Worm (Caenorhabditis elegans) whole organism, early embryonic: Measurements from ENCODE around the gene K12H6.2.
"Not testable (repeated sequence)": the region's sequence is repeated elsewhere in the genome, so short reads cannot be mapped to it uniquely, and the experiment has no call there.

Experiments used
- B0310.2 ChIP-seq: sonication (generic microtip); optimal IDR thresholded peaks from 2 replicates; lab custom pipeline; 2016; ENCODE audit warnings: mild to moderate bottlenecking, missing genetic modification characterization, missing compliant biosample characterization
- F13C5.2 ChIP-seq: sonication (generic microtip); optimal IDR thresholded peaks from 2 replicates; lab custom pipeline; 2017; ENCODE audit warnings: mild to moderate bottlenecking, missing genetic modification characterization, inconsistent platforms, missing compliant biosample characterization
- aly-1 ChIP-seq: sonication (generic microtip); optimal IDR thresholded peaks from 2 replicates; lab custom pipeline; 2016; ENCODE audit warnings: missing genetic modification characterization, missing compliant biosample characterization
- ama-1 ChIP-seq: fragments of 150-350 bp; optimal IDR thresholded peaks from 2 replicates; lab custom pipeline; 2014
- ceh-13 ChIP-seq: fragments of 200-800 bp; sonication (Bioruptor generic); optimal IDR thresholded peaks from 2 replicates; lab custom pipeline; 2018; ENCODE audit warnings: mild to moderate bottlenecking, missing genetic modification characterization, missing compliant biosample characterization
- ceh-36 ChIP-seq: sonication (generic microtip); optimal IDR thresholded peaks from 2 replicates; lab custom pipeline; 2016; ENCODE audit warnings: missing genetic modification characterization, inconsistent platforms, missing compliant biosample characterization
- ets-7 ChIP-seq: sonication (generic microtip); optimal IDR thresholded peaks from 2 replicates; lab custom pipeline; 2016; ENCODE audit warnings: missing genotype, missing genetic modification characterization, missing compliant biosample characterization
- flt-1 ChIP-seq: fragments of 200-800 bp; sonication (Bioruptor generic); IDR thresholded peaks from 2 replicates; pipeline ENCODE4 v1.3.6; 2022; ENCODE audit warnings: missing genetic modification characterization, missing compliant biosample characterization
- hmbx-1 ChIP-seq: sonication (generic microtip); optimal IDR thresholded peaks from 2 replicates; lab custom pipeline; 2016; ENCODE audit warnings: mild to moderate bottlenecking, missing genetic modification characterization, missing compliant biosample characterization
- hmg-4 ChIP-seq: fragments of 200-800 bp; sonication (Bioruptor generic); optimal IDR thresholded peaks from 2 replicates; lab custom pipeline; 2018; ENCODE audit warnings: mild to moderate bottlenecking, missing genetic modification characterization, missing compliant biosample characterization
- hnd-1 ChIP-seq: sonication (generic microtip); optimal IDR thresholded peaks from 2 replicates; lab custom pipeline; 2016; ENCODE audit warnings: missing genetic modification characterization, missing compliant biosample characterization
- pes-1 ChIP-seq: fragments of 200-800 bp; sonication (Bioruptor generic); IDR thresholded peaks from 2 replicates; pipeline ENCODE4 v1.3.6; 2022; ENCODE audit warnings: missing genetic modification reagents, missing genetic modification characterization, missing compliant biosample characterization
- scrt-1 ChIP-seq: fragments of 200-800 bp; sonication (Bioruptor generic); IDR thresholded peaks from 2 replicates; pipeline ENCODE4 v1.3.6; 2022; ENCODE audit warnings: missing genetic modification characterization, missing compliant biosample characterization
- sea-1 ChIP-seq: fragments of 200-800 bp; sonication (Bioruptor generic); conservative IDR thresholded peaks from 2 replicates; pipeline ENCODE4 v1.3.6; 2022; ENCODE audit warnings: missing genetic modification characterization, missing compliant biosample characterization
- tbx-11 ChIP-seq: fragments of 200-800 bp; sonication (Bioruptor generic); IDR thresholded peaks from 2 replicates; pipeline ENCODE4 v1.3.6; 2022; ENCODE audit warnings: missing genetic modification characterization, missing compliant biosample characterization
- tbx-37 ChIP-seq: fragments of 200-800 bp; sonication (Bioruptor generic); conservative IDR thresholded peaks from 2 replicates; pipeline ENCODE4 v1.3.6; 2022; ENCODE audit warnings: missing genetic modification reagents, missing genetic modification characterization, missing compliant biosample characterization
- tra-4 ChIP-seq: sonication (generic microtip); optimal IDR thresholded peaks from 2 replicates; lab custom pipeline; 2017; ENCODE audit warnings: missing genetic modification characterization, missing compliant biosample characterization

The K12H6.2 gene

ce11 chrII:2839004-2839403 is 23.7 kb upstream of the K12H6.2 start, which contains the start of gene Y110A2AL.4:
Gene Y110A2AL.4 (plus strand): TSS chrII:2839304.
- TF ChIP-seq tra-4 (tag; lab: Kevin White, UChicago); pes-1; aly-1 (tag; lab: Kevin White, UChicago): not testable (repeated sequence)

- no peak for TF ChIP-seq scrt-1 (GFP tag; lab: Robert Waterston, UW)
- TF ChIP-seq ceh-36 (tag; lab: Kevin White, UChicago) = no peak
- no peak for TF ChIP-seq ama-1
- TF ChIP-seq tbx-37 = no peak
- TF ChIP-seq aly-1 (tag; lab: Kevin White, UChicago) = no peak
- no peak for TF ChIP-seq hmbx-1 (tag; lab: Kevin White, UChicago)
- TF ChIP-seq hmg-4 = no peak
- no peak for TF ChIP-seq B0310.2 (tag; lab: Kevin White, UChicago)
- no peak for TF ChIP-seq tbx-11 (GFP tag; lab: Robert Waterston, UW)
- no peak for TF ChIP-seq ets-7 (tag; lab: Kevin White, UChicago)
- TF ChIP-seq hnd-1 (tag; lab: Kevin White, UChicago) = no peak
- TF ChIP-seq sea-1 (GFP tag; lab: Robert Waterston, UW) = no peak
- no peak for TF ChIP-seq pes-1
These were observed 21.5 kb upstream of the K12H6.2 start, which contains the start of gene K12H6.7 for ce11 chrII:2836853-2837252. Gene K12H6.7 (minus strand): TSS chrII:2836953.

ce11 chrII:2834105-2834504 is 18.8 kb upstream of the K12H6.2 start:
- TF ChIP-seq ceh-36 (tag; lab: Kevin White, UChicago) = no peak
- TF ChIP-seq scrt-1 (GFP tag; lab: Robert Waterston, UW) = no peak
- TF ChIP-seq sea-1 (GFP tag; lab: Robert Waterston, UW) = no peak
- TF ChIP-seq B0310.2 (tag; lab: Kevin White, UChicago) = no peak
- TF ChIP-seq hmg-4 = no peak
- no peak for TF ChIP-seq pes-1
- no peak for TF ChIP-seq aly-1 (tag; lab: Kevin White, UChicago)
- TF ChIP-seq hmbx-1 (tag; lab: Kevin White, UChicago) = no peak
- TF ChIP-seq tbx-11 (GFP tag; lab: Robert Waterston, UW) = no peak
- TF ChIP-seq hnd-1 (tag; lab: Kevin White, UChicago) = no peak
- TF ChIP-seq ama-1 = no peak
- TF ChIP-seq flt-1 (GFP tag; lab: Robert Waterston, UW) = no peak
- TF ChIP-seq ets-7 (tag; lab: Kevin White, UChicago) = no peak

DNA sequence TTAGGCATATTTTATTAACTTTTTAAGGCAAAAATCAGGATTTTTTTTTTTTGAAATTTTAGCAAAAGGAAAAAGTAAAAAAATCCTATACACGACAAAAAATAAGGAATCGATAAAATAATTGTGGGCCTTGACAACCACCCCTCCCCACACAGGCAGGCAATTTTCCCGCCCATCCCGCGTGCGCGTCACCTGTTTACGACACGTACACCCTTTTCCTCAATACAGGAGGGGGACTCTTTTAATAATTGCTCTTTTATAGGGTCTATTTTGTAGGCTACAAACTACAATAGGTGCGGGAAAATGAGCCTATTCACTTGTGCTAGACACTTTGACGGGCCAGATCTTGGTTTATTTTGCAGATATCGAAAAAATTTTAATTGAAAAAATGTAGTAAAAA is 17.2 kb upstream of the K12H6.2 start:
- TF ChIP-seq ama-1 (no peak), tbx-37 (no peak), hmg-4 (peak; percentile 9)

ce11 chrII:2832098-2832497 is 16.8 kb upstream of the K12H6.2 start:
- TF ChIP-seq ama-1 = no peak
- TF ChIP-seq F13C5.2 (tag; lab: Kevin White, UChicago) = no peak

ce11 chrII:2831173-2831572 is 15.8 kb upstream of the K12H6.2 start, which contains the start of gene K12H6.6:
Gene K12H6.6 (minus strand): TSS chrII:2831233.
- TF ChIP-seq tra-4 (tag; lab: Kevin White, UChicago) (no peak), tbx-11 (GFP tag; lab: Robert Waterston, UW) (no peak), ama-1 (no peak), hmbx-1 (tag; lab: Kevin White, UChicago) (no peak), F13C5.2 (tag; lab: Kevin White, UChicago) (no peak), ets-7 (tag; lab: Kevin White, UChicago) (no peak), ceh-13 (no peak), pes-1 (no peak), tbx-37 (no peak), scrt-1 (GFP tag; lab: Robert Waterston, UW) (no peak), hmg-4 (no peak), aly-1 (tag; lab: Kevin White, UChicago) (no peak), ceh-36 (tag; lab: Kevin White, UChicago) (no peak), B0310.2 (tag; lab: Kevin White, UChicago) (no peak)

- TF ChIP-seq tra-4 (tag; lab: Kevin White, UChicago) (no peak), pes-1 (no peak), hnd-1 (tag; lab: Kevin White, UChicago) (no peak), hmg-4 (no peak), ets-7 (tag; lab: Kevin White, UChicago) (no peak), scrt-1 (GFP tag; lab: Robert Waterston, UW) (no peak), flt-1 (GFP tag; lab: Robert Waterston, UW) (no peak), hmbx-1 (tag; lab: Kevin White, UChicago) (no peak), F13C5.2 (tag; lab: Kevin White, UChicago) (no peak), ama-1 (no peak), ceh-13 (no peak), ceh-36 (tag; lab: Kevin White, UChicago) (no peak), B0310.2 (tag; lab: Kevin White, UChicago) (no peak)
These were observed 14.8 kb upstream of the K12H6.2 start for ce11 chrII:2830144-2830543.

ce11 chrII:2829482-2829881 is 14.1 kb upstream of the K12H6.2 start:
- TF ChIP-seq tbx-11 (GFP tag; lab: Robert Waterston, UW) = no peak
- no peak for TF ChIP-seq hmbx-1 (tag; lab: Kevin White, UChicago)
- TF ChIP-seq hnd-1 (tag; lab: Kevin White, UChicago) = no peak
- no peak for TF ChIP-seq tbx-37
- no peak for TF ChIP-seq pes-1
- no peak for TF ChIP-seq aly-1 (tag; lab: Kevin White, UChicago)
- no peak for TF ChIP-seq hmg-4
- no peak for TF ChIP-seq sea-1 (GFP tag; lab: Robert Waterston, UW)
- TF ChIP-seq F13C5.2 (tag; lab: Kevin White, UChicago) = no peak
- no peak for TF ChIP-seq ceh-36 (tag; lab: Kevin White, UChicago)
- no peak for TF ChIP-seq scrt-1 (GFP tag; lab: Robert Waterston, UW)
- TF ChIP-seq ama-1 = no peak
- no peak for TF ChIP-seq B0310.2 (tag; lab: Kevin White, UChicago)
- no peak for TF ChIP-seq ets-7 (tag; lab: Kevin White, UChicago)
- no peak for TF ChIP-seq tra-4 (tag; lab: Kevin White, UChicago)
- no peak for TF ChIP-seq ceh-13
